Worm (Caenorhabditis elegans) whole organism, mixed stage, embryonic: ENCODE measurements around the gene C02B8.1.

Source experiments
- M03D4.4 ChIP-seq: sonication (generic microtip); optimal IDR thresholded peaks from 2 replicates; lab custom pipeline; 2017; ENCODE audit warnings: mild to moderate bottlenecking, missing genetic modification characterization, missing compliant biosample characterization
- elt-1 ChIP-seq: sonication (generic microtip); optimal IDR thresholded peaks from 2 replicates; lab custom pipeline; 2017; ENCODE audit warnings: missing genetic modification characterization, mild to moderate bottlenecking, missing compliant biosample characterization, antibody characterized with exemption, moderate library complexity, borderline replicate concordance; ENCODE audit not compliant: insufficient read depth
- lin-13 ChIP-seq: fragments of 150-350 bp; optimal IDR thresholded peaks from 2 replicates; lab custom pipeline; 2014; ENCODE audit warnings: missing biosample characterization, missing genetic modification characterization
- lsy-2 ChIP-seq: fragments of 150-350 bp; optimal IDR thresholded peaks from 2 replicates; lab custom pipeline; 2014; ENCODE audit warnings: missing biosample characterization, missing genetic modification characterization
- nhr-12 ChIP-seq: fragments of 150-350 bp; optimal IDR thresholded peaks from 2 replicates; lab custom pipeline; 2014; ENCODE audit warnings: missing biosample characterization, missing genetic modification characterization
- nhr-2 ChIP-seq: fragments of 150-350 bp; optimal IDR thresholded peaks from 2 replicates; lab custom pipeline; 2014; ENCODE audit warnings: missing biosample characterization, missing genetic modification characterization
- nhr-28 ChIP-seq: fragments of 150-350 bp; optimal IDR thresholded peaks from 2 replicates; lab custom pipeline; 2014; ENCODE audit warnings: missing biosample characterization, missing genetic modification characterization
- unc-39 ChIP-seq: fragments of 150-350 bp; optimal IDR thresholded peaks from 2 replicates; lab custom pipeline; 2014; ENCODE audit warnings: missing biosample characterization, missing genetic modification characterization
- unc-62 ChIP-seq: fragments of 150-350 bp; optimal IDR thresholded peaks from 2 replicates; lab custom pipeline; 2014; ENCODE audit warnings: missing biosample characterization, missing genetic modification reagents, missing genetic modification characterization
- ztf-11 ChIP-seq: fragments of 150-350 bp; optimal IDR thresholded peaks from 2 replicates; lab custom pipeline; 2014; ENCODE audit warnings: missing biosample characterization, missing genetic modification characterization

ce11 chrX:8123194-8123593, 24.3 kb upstream of the C02B8.1 start, which contains the start of gene C02B8.12:
- TF ChIP-seq ztf-11 (tag; lab: Kevin White, UChicago): no peak
- TF ChIP-seq unc-62 (GFP tag; lab: Kevin White, UChicago): no peak
- no peak for TF ChIP-seq lsy-2 (tag; lab: Kevin White, UChicago)
- TF ChIP-seq lin-13 (tag; lab: Kevin White, UChicago): no peak
- no peak for TF ChIP-seq nhr-12 (tag; lab: Kevin White, UChicago)
- TF ChIP-seq nhr-2 (tag; lab: Kevin White, UChicago): no peak
- TF ChIP-seq elt-1 (tag; lab: Kevin White, UChicago): no peak
- no peak for TF ChIP-seq nhr-28 (tag; lab: Kevin White, UChicago)
- TF ChIP-seq unc-39: no peak
- no peak for TF ChIP-seq M03D4.4 (tag; lab: Kevin White, UChicago)
